Worm (Caenorhabditis elegans): ENCODE measurements around the gene C49F5.5.

DNA sequence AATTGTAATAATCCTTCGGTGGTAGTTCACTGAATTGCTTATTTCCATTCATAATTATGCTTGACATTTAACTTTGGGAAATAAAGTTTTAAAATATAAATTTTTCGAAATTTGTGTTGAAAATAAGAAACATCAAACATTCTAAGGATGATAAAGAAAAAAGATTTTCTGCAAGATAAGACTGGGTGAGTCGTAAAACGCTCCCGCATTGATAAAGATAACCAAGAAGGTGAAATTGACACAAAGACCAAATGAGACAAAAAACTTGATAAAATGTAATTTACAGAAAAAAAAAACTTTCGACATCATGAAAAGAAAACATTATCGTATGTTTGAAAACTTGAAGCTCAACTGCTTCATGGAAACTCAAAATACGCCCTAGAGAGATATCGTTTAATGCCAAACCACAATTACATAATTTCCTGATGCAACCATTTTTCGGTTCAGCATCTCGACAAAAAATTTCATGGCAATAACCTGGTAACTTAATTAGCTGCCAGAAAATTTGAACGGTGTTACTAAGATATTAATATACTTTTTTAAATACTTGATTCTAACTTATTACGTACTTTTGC lies 17.9 kb upstream of the C49F5.5 start:
- TF ChIP-seq nhr-90 (tag; optimal IDR thresholded peaks at IDR 0.05; ENCODE audit: poor library complexity) (no peak), ceh-82 (tag; optimal IDR thresholded peaks at IDR 0.05) (no peak), nhr-47 (tag; optimal IDR thresholded peaks at IDR 0.05) (no peak), unc-86 (tag; optimal IDR thresholded peaks at IDR 0.05) (no peak), unc-62 (GFP tag; optimal IDR thresholded peaks at IDR 0.05) (no peak), ama-1 (optimal IDR thresholded peaks at IDR 0.05) (no peak), mep-1 (tag; optimal IDR thresholded peaks at IDR 0.05) (no peak), ztf-11 (tag; optimal IDR thresholded peaks at IDR 0.05) (no peak), jun-1 (tag; optimal IDR thresholded peaks at IDR 0.05) (no peak), nhr-84 (tag; optimal IDR thresholded peaks at IDR 0.05) (no peak)

Measured in whole organism, L1 larva.